Worm (Caenorhabditis elegans) whole organism, L1 larva: ENCODE data around the gene C30H6.5.

Source experiments
- aha-1 ChIP-seq: fragments of 150-350 bp; optimal IDR thresholded peaks from 2 replicates; lab custom pipeline; 2014; ENCODE audit warnings: missing biosample characterization, missing genetic modification characterization
- aly-2 ChIP-seq: fragments of 150-350 bp; optimal IDR thresholded peaks from 2 replicates; lab custom pipeline; 2014; ENCODE audit warnings: missing biosample characterization, missing genetic modification characterization
- ceh-82 ChIP-seq, 3 experiments: fragments of 150-350 bp in 1 of 3; sonication (generic microtip) in 2 of 3; optimal IDR thresholded peaks; 2 replicates each; lab custom pipeline; 2014 to 2017; ENCODE audit warnings: missing biosample characterization in 3 of 3, missing genetic modification characterization in 3 of 3
- efl-3 ChIP-seq: fragments of 200-800 bp; sonication (Bioruptor generic); optimal IDR thresholded peaks from 2 replicates; lab custom pipeline; 2018; ENCODE audit warnings: mild to moderate bottlenecking, missing genetic modification characterization, missing compliant biosample characterization
- egl-27 ChIP-seq, 2 experiments: fragments of 150-350 bp in 1 of 2; sonication (generic microtip); optimal IDR thresholded peaks; 3 replicates each; lab custom pipeline; 2017 to 2018; ENCODE audit warnings: missing biosample characterization in 2 of 2, missing genetic modification characterization in 2 of 2, missing genetic modification reagents in 2 of 2
- elt-2 ChIP-seq: sonication (generic microtip); optimal IDR thresholded peaks from 2 replicates; lab custom pipeline; 2016; ENCODE audit warnings: missing genetic modification characterization, mild to moderate bottlenecking, inconsistent platforms, missing compliant biosample characterization, missing genetic modification reagents
- fkh-10 ChIP-seq: sonication (generic microtip); optimal IDR thresholded peaks from 2 replicates; lab custom pipeline; 2017; ENCODE audit warnings: missing biosample characterization, missing genetic modification reagents, missing genetic modification characterization
- fos-1 ChIP-seq: fragments of 150-350 bp; optimal IDR thresholded peaks from 2 replicates; lab custom pipeline; 2014; ENCODE audit warnings: missing biosample characterization, missing genetic modification characterization
- grh-1 ChIP-seq: fragments of 200-800 bp; sonication (Bioruptor generic); IDR thresholded peaks from 2 replicates; pipeline ENCODE4 v1.3.6; 2022; ENCODE audit warnings: missing genetic modification reagents, missing genetic modification characterization, missing compliant biosample characterization
- isw-1 ChIP-seq: fragments of 200-800 bp; sonication (Bioruptor generic); IDR thresholded peaks from 2 replicates; pipeline ENCODE4 v1.3.6; 2022; ENCODE audit warnings: missing genetic modification characterization, missing compliant biosample characterization
- lin-39 ChIP-seq: fragments of 150-350 bp; optimal IDR thresholded peaks from 2 replicates; lab custom pipeline; 2014; ENCODE audit warnings: missing biosample characterization, missing genetic modification reagents, missing genetic modification characterization
- nhr-76 ChIP-seq: sonication (generic microtip); optimal IDR thresholded peaks from 2 replicates; lab custom pipeline; 2017; ENCODE audit warnings: missing biosample characterization, missing genetic modification characterization
- nhr-77 ChIP-seq: fragments of 150-350 bp; optimal IDR thresholded peaks from 2 replicates; lab custom pipeline; 2014; ENCODE audit warnings: missing biosample characterization, missing genetic modification characterization
- nhr-84 ChIP-seq: sonication (generic microtip); optimal IDR thresholded peaks from 2 replicates; lab custom pipeline; 2017; ENCODE audit warnings: missing biosample characterization, missing genetic modification characterization
- nhr-85 ChIP-seq: sonication (generic microtip); peaks from one replicate; lab custom pipeline; 2016; ENCODE audit warnings: missing genetic modification characterization, inconsistent platforms, missing compliant biosample characterization
- nhr-90 ChIP-seq: sonication (generic microtip); optimal IDR thresholded peaks from 2 replicates; lab custom pipeline; 2016; ENCODE audit warnings: mild to moderate bottlenecking, missing genetic modification characterization, missing compliant biosample characterization; ENCODE audit not compliant: poor library complexity
- pqm-1 ChIP-seq: sonication (generic microtip); optimal IDR thresholded peaks from 3 replicates; lab custom pipeline; 2017; ENCODE audit warnings: missing biosample characterization, missing genetic modification characterization
- snu-23 ChIP-seq: sonication (generic microtip); optimal IDR thresholded peaks from 2 replicates; lab custom pipeline; 2016; ENCODE audit warnings: missing genetic modification characterization, missing compliant biosample characterization
- sptf-1 ChIP-seq: fragments of 150-350 bp; optimal IDR thresholded peaks from 2 replicates; lab custom pipeline; 2014; ENCODE audit warnings: missing biosample characterization, missing genetic modification characterization
- sup-37 ChIP-seq: fragments of 200-800 bp; sonication (Bioruptor generic); optimal IDR thresholded peaks from 2 replicates; lab custom pipeline; 2018; ENCODE audit warnings: mild to moderate bottlenecking, missing genetic modification characterization, missing compliant biosample characterization
- vab-15 ChIP-seq: sonication (generic microtip); optimal IDR thresholded peaks from 2 replicates; lab custom pipeline; 2017; ENCODE audit warnings: missing genotype, mild to moderate bottlenecking, missing genetic modification characterization, missing compliant biosample characterization
- xbp-1 ChIP-seq: sonication (generic microtip); optimal IDR thresholded peaks from 2 replicates; lab custom pipeline; 2016; ENCODE audit warnings: missing genetic modification characterization, missing compliant biosample characterization
- zag-1 ChIP-seq: fragments of 150-350 bp; optimal IDR thresholded peaks from 2 replicates; lab custom pipeline; 2014; ENCODE audit warnings: missing biosample characterization, missing genetic modification characterization
- ztf-11 ChIP-seq, 2 experiments: sonication (generic microtip); optimal IDR thresholded peaks; 2 replicates each; lab custom pipeline; 2016 to 2017; ENCODE audit warnings: missing genetic modification characterization in 2 of 2, missing biosample characterization in 1 of 2, missing compliant biosample characterization in 1 of 2
- ztf-4 ChIP-seq: fragments of 150-350 bp; optimal IDR thresholded peaks from 2 replicates; lab custom pipeline; 2014; ENCODE audit warnings: missing biosample characterization, missing genetic modification characterization

C30H6.5 gene

ce11 chrIV:17407491-17407890 lies 35.9 kb downstream of the C30H6.5 start, which contains the start of gene T02D1.9:
Gene T02D1.9, minus strand, starts transcription at chrIV:17407591.
- TF ChIP-seq nhr-90 (no peak), efl-3 (GFP tag; lab: Kevin White, UChicago) (no peak), nhr-84 (tag; lab: Kevin White, UChicago) (no peak), sptf-1 (tag; lab: Kevin White, UChicago) (no peak), aly-2 (no peak), lin-39 (tag; lab: Kevin White, UChicago) (no peak), fkh-10 (GFP tag; lab: Kevin White, UChicago) (no peak), elt-2 (tag; lab: Kevin White, UChicago) (no peak), snu-23 (GFP tag; lab: Kevin White, UChicago) (no peak), fos-1 (tag; lab: Kevin White, UChicago) (no peak), aha-1 (tag; lab: Kevin White, UChicago) (no peak), zag-1 (tag; lab: Kevin White, UChicago) (no peak), vab-15 (tag; lab: Kevin White, UChicago) (no peak), xbp-1 (tag; lab: Kevin White, UChicago) (no peak), ztf-11 (tag; optimal IDR thresholded peaks at IDR 0.05; lab: Kevin White, UChicago) (no peak), nhr-85 (tag; lab: Kevin White, UChicago) (no peak)

ce11 chrIV:17413343-17413742 lies 41.8 kb downstream of the C30H6.5 start:
- TF ChIP-seq ceh-82 (tag; optimal IDR thresholded peaks at IDR 0.05; lab: Kevin White, UChicago) (no peak), pqm-1 (tag; lab: Kevin White, UChicago) (no peak)

- TF ChIP-seq sup-37 (GFP tag; lab: Kevin White, UChicago) (no peak), egl-27 (tag; optimal IDR thresholded peaks at IDR 0.05; lab: Kevin White, UChicago) (no peak), isw-1 (no peak), nhr-76 (tag; lab: Kevin White, UChicago) (no peak), snu-23 (GFP tag; lab: Kevin White, UChicago) (no peak), ztf-4 (no peak), nhr-77 (tag; lab: Kevin White, UChicago) (no peak), fos-1 (tag; lab: Kevin White, UChicago) (no peak), grh-1 (GFP tag; lab: Robert Waterston, UW) (no peak)
Measured at ce11 chrIV:17417723-17418122, 46.2 kb downstream of the C30H6.5 start, which contains the start of gene npr-26. Gene npr-26, minus strand, starts transcription at chrIV:17417823.
